Worm (Caenorhabditis elegans) whole organism, L3 larva: ENCODE results near the gene C34E10.12.

Source experiments
- aly-2 ChIP-seq: fragments of 150-350 bp; optimal IDR thresholded peaks from 2 replicates; lab custom pipeline; 2014; ENCODE audit warnings: missing biosample characterization, missing genetic modification characterization
- ama-1 ChIP-seq: fragments of 150-350 bp; optimal IDR thresholded peaks from 2 replicates; lab custom pipeline; 2018
- ceh-82 ChIP-seq: fragments of 150-350 bp; optimal IDR thresholded peaks from 2 replicates; lab custom pipeline; 2014; ENCODE audit warnings: missing biosample characterization, missing genetic modification characterization
- egl-5 ChIP-seq: fragments of 150-350 bp; optimal IDR thresholded peaks from 2 replicates; lab custom pipeline; 2017; ENCODE audit warnings: missing biosample characterization, missing genetic modification reagents, missing genetic modification characterization, inconsistent platforms
- elt-1 ChIP-seq: fragments of 150-350 bp; optimal IDR thresholded peaks from 2 replicates; lab custom pipeline; 2014; ENCODE audit warnings: missing biosample characterization, missing genetic modification characterization
- elt-2 ChIP-seq: sonication (generic microtip); optimal IDR thresholded peaks from 2 replicates; lab custom pipeline; 2016; ENCODE audit warnings: missing genetic modification reagents, mild to moderate bottlenecking, missing genetic modification characterization, missing compliant biosample characterization
- fkh-10 ChIP-seq: sonication (generic microtip); optimal IDR thresholded peaks from 2 replicates; lab custom pipeline; 2017; ENCODE audit warnings: missing biosample characterization, missing genetic modification reagents, missing genetic modification characterization
- fos-1 ChIP-seq: fragments of 150-350 bp; optimal IDR thresholded peaks from 2 replicates; lab custom pipeline; 2014; ENCODE audit warnings: missing biosample characterization, missing genetic modification characterization
- jun-1 ChIP-seq: fragments of 150-350 bp; optimal IDR thresholded peaks from 2 replicates; lab custom pipeline; 2014; ENCODE audit warnings: missing biosample characterization, missing genetic modification reagents, missing genetic modification characterization
- lin-15B ChIP-seq: fragments of 150-350 bp; optimal IDR thresholded peaks from 2 replicates; lab custom pipeline; 2014; ENCODE audit warnings: missing biosample characterization, missing genetic modification characterization
- lin-39 ChIP-seq: fragments of 150-350 bp; optimal IDR thresholded peaks from 2 replicates; lab custom pipeline; 2018; ENCODE audit warnings: missing biosample characterization, missing genetic modification reagents, missing genetic modification characterization
- mdl-1 ChIP-seq: fragments of 150-350 bp; optimal IDR thresholded peaks from 2 replicates; lab custom pipeline; 2014; ENCODE audit warnings: missing biosample characterization, missing genetic modification characterization
- mml-1 ChIP-seq: fragments of 150-350 bp; sonication (generic microtip); optimal IDR thresholded peaks from 3 replicates; lab custom pipeline; 2014; ENCODE audit warnings: missing biosample characterization, missing genetic modification characterization
- nhr-12 ChIP-seq: fragments of 150-350 bp; optimal IDR thresholded peaks from 2 replicates; lab custom pipeline; 2014; ENCODE audit warnings: missing biosample characterization, missing genetic modification characterization
- nhr-23 ChIP-seq: fragments of 150-350 bp; optimal IDR thresholded peaks from 2 replicates; lab custom pipeline; 2014; ENCODE audit warnings: missing biosample characterization, missing genetic modification reagents, missing genetic modification characterization
- nhr-237 ChIP-seq: fragments of 150-350 bp; optimal IDR thresholded peaks from 2 replicates; lab custom pipeline; 2014; ENCODE audit warnings: missing biosample characterization, missing genetic modification characterization
- nhr-25 ChIP-seq: sonication (generic microtip); optimal IDR thresholded peaks from 2 replicates; lab custom pipeline; 2017; ENCODE audit warnings: missing biosample characterization, missing genetic modification characterization
- nhr-28 ChIP-seq: fragments of 150-350 bp; optimal IDR thresholded peaks from 2 replicates; lab custom pipeline; 2014; ENCODE audit warnings: missing biosample characterization, missing genetic modification characterization
- nhr-43 ChIP-seq: sonication (generic microtip); optimal IDR thresholded peaks from 2 replicates; lab custom pipeline; 2016; ENCODE audit warnings: mild to moderate bottlenecking, missing genetic modification characterization, missing compliant biosample characterization; ENCODE audit not compliant: poor library complexity, severe bottlenecking
- nhr-76 ChIP-seq: fragments of 150-350 bp; sonication (generic microtip); optimal IDR thresholded peaks from 5 replicates; lab custom pipeline; 2014; ENCODE audit warnings: missing biosample characterization, missing genetic modification characterization
- nhr-77 ChIP-seq: fragments of 150-350 bp; optimal IDR thresholded peaks from 2 replicates; lab custom pipeline; 2014; ENCODE audit warnings: missing biosample characterization, missing genetic modification characterization
- pha-4 ChIP-seq: fragments of 150-350 bp; optimal IDR thresholded peaks from 2 replicates; lab custom pipeline; 2014; ENCODE audit warnings: missing biosample characterization, missing genetic modification reagents, missing genetic modification characterization
- pqm-1 ChIP-seq: fragments of 150-350 bp; optimal IDR thresholded peaks from 2 replicates; lab custom pipeline; 2017; ENCODE audit warnings: missing biosample characterization, missing genetic modification characterization, inconsistent platforms
- sea-2 ChIP-seq: fragments of 150-350 bp; sonication (generic microtip); optimal IDR thresholded peaks from 4 replicates; lab custom pipeline; 2014; ENCODE audit warnings: missing biosample characterization, missing genetic modification reagents, missing genetic modification characterization
- tbx-2 ChIP-seq: sonication (generic microtip); optimal IDR thresholded peaks from 2 replicates; lab custom pipeline; 2016; ENCODE audit warnings: mild to moderate bottlenecking, missing genetic modification characterization, missing compliant biosample characterization
- unc-39 ChIP-seq: sonication (generic microtip); optimal IDR thresholded peaks from 4 replicates; lab custom pipeline; 2017; ENCODE audit warnings: missing biosample characterization, missing genetic modification characterization
- unc-62 ChIP-seq: fragments of 150-350 bp; sonication (generic microtip); optimal IDR thresholded peaks from 4 replicates; lab custom pipeline; 2014; ENCODE audit warnings: missing biosample characterization, missing genetic modification reagents, missing genetic modification characterization
- ztf-11 ChIP-seq: fragments of 150-350 bp; optimal IDR thresholded peaks from 2 replicates; lab custom pipeline; 2014; ENCODE audit warnings: missing biosample characterization, missing genetic modification characterization

The C34E10.12 gene

ce11 chrIII:5274250-5274649 is 46.6 kb upstream of the C34E10.12 start:
- TF ChIP-seq fos-1 (tag; lab: Kevin White, UChicago) = no peak
- no peak for TF ChIP-seq aly-2 (tag; lab: Kevin White, UChicago)
- TF ChIP-seq elt-2 = no peak
- TF ChIP-seq ama-1 (lab: Kevin White, UChicago) = peak; percentile 67
- TF ChIP-seq, all 47 proteins: peak for 1

ce11 chrIII:5273396-5273857 is 45.7 kb upstream of the C34E10.12 start, which contains the start of gene ztf-8:
TSS of gene ztf-8 (minus strand) at chrIII:5273471.
- no peak for TF ChIP-seq elt-1
- peak; percentile 15 for TF ChIP-seq tbx-2 (tag; lab: Kevin White, UChicago)
- peak; percentile 17 for TF ChIP-seq pha-4 (tag; lab: Kevin White, UChicago)
- TF ChIP-seq unc-39 (tag; lab: Kevin White, UChicago) = no peak
- TF ChIP-seq lin-15B = no peak
- peak; percentile 27 for TF ChIP-seq elt-2
- peak; percentile 12 for TF ChIP-seq nhr-25 (tag; lab: Kevin White, UChicago)

- TF ChIP-seq nhr-237 (tag; lab: Kevin White, UChicago) (no peak), nhr-28 (tag; lab: Kevin White, UChicago) (no peak), nhr-12 (no peak), fkh-10 (GFP tag; lab: Kevin White, UChicago) (no peak), sea-2 (GFP tag; lab: Kevin White, UChicago) (no peak), elt-2 (no peak), mml-1 (tag; lab: Kevin White, UChicago) (no peak), egl-5 (tag; lab: Kevin White, UChicago) (no peak), mdl-1 (no peak)
These were observed 42.1 kb upstream of the C34E10.12 start, which contains the start of gene ZC395.4 for ce11 chrIII:5269814-5270213. TSS of gene ZC395.4 (plus strand) at chrIII:5270114.

DNA sequence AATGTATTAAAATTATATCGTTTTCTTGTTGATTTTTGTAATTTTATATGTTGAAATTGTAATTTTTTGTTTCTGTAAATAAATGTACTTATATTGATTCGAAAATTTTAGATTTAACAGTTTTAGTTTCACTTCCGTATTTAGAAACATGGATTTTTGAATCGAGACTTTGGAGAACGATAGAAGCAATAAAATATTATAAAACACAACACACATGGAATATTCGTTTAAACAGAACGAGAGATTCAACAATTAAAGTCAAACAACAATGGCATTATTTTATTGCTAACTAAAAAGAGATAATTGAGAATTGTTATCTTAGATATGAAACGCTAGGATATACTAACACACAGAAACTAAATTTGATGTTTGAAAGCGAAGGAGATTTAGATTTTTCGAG is 40.8 kb upstream of the C34E10.12 start:
- no peak for TF ChIP-seq unc-62
- TF ChIP-seq jun-1 (tag; lab: Kevin White, UChicago) = peak; percentile 1
- no peak for TF ChIP-seq ceh-82 (tag; lab: Kevin White, UChicago)
- peak; percentile 28 for TF ChIP-seq pha-4 (tag; lab: Kevin White, UChicago)

DNA sequence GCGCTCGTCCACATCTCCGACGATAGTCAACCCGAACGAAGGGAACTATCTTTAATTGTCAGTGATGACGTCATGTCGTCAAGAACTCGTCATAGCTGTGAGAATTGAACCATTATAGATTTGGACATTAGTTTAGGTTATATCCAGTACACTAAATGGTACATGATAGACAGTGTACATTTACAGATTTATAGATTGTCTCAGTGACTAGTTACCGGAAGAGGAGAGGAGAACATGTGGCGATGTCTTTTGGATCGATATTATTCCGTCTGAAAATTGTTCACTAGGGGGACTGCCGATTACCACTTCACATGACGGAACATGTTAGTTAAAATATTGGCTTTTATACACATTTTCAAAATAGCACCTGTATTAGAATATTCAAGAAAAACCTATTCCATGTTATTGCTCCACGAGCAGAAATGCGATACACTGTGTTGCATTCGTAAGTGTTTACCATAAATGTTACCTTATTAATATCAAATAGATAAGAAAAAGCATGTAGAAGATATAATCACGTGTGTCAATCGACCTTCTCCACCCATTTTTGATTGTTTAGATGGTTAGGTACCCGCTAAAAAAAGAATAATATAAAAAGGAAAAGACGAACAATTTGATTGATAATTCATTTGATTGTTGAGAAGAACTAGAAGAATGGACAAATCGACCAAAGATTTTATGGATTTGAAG is 39.7 kb upstream of the C34E10.12 start, which contains the start of gene ZC395.5:
Gene ZC395.5, plus strand, starts transcription at position 632 of the 690 bp plus-strand sequence.
- TF ChIP-seq elt-1 (no peak), nhr-12 (no peak), nhr-23 (tag; lab: Kevin White, UChicago) (no peak), pqm-1 (tag; lab: Kevin White, UChicago) (peak; percentile 74), nhr-77 (no peak), pha-4 (tag; lab: Kevin White, UChicago) (peak; percentile 57), nhr-76 (tag; lab: Kevin White, UChicago) (no peak), ztf-11 (tag; lab: Kevin White, UChicago) (no peak), elt-2 (peak; percentile 57), ama-1 (lab: Kevin White, UChicago) (peak; percentile 15), nhr-28 (tag; lab: Kevin White, UChicago) (no peak), jun-1 (tag; lab: Kevin White, UChicago) (no peak)

ce11 chrIII:5264813-5265212 is 37.1 kb upstream of the C34E10.12 start, which contains the start of gene gro-1:
TSS of gene gro-1 (plus strand) at chrIII:5265113.
- TF ChIP-seq nhr-28 (tag; lab: Kevin White, UChicago) = no peak
- TF ChIP-seq ceh-82 (tag; lab: Kevin White, UChicago) = no peak
- no peak for TF ChIP-seq nhr-23 (tag; lab: Kevin White, UChicago)
- no peak for TF ChIP-seq nhr-43

- TF ChIP-seq lin-39 (tag; lab: Kevin White, UChicago) = no peak
- no peak for TF ChIP-seq ztf-11 (tag; lab: Kevin White, UChicago)
- no peak for TF ChIP-seq elt-1
- no peak for TF ChIP-seq mml-1 (tag; lab: Kevin White, UChicago)
These were observed 35.8 kb upstream of the C34E10.12 start, which contains the start of the genes C34E10.9 and hap-1 for ce11 chrIII:5263299-5263993. TSS of gene C34E10.9 (minus strand) at chrIII:5263399. TSS of gene hap-1 (plus strand) at chrIII:5263943.
